Fruit fly (Drosophila melanogaster): ENCODE data around the gene CG32280.

dm6 chr3L:3149060-3149872, 15.7 kb upstream of the CG32280 start:
- TF ChIP-seq kay (GFP tag; ENCODE audit: borderline replicate concordance) (no peak), CG33017 (tag; optimal IDR thresholded peaks at IDR 0.05) (no peak), Mnt (GFP tag; optimal IDR thresholded peaks at IDR 0.05) (peak; percentile 77), CG7101 (tag; optimal IDR thresholded peaks at IDR 0.05) (peak; percentile 9), ovo (GFP tag; optimal IDR thresholded peaks at IDR 0.05) (no peak), bab1 (GFP tag; optimal IDR thresholded peaks at IDR 0.05) (no peak), CG11617 (GFP tag; optimal IDR thresholded peaks at IDR 0.05) (peak; percentile 54), cnc (optimal IDR thresholded peaks at IDR 0.05) (no peak)

Measured in whole organism, adult.